ENCODE assay signal across 1 fruit fly cellular context in the genomic region with DNA sequence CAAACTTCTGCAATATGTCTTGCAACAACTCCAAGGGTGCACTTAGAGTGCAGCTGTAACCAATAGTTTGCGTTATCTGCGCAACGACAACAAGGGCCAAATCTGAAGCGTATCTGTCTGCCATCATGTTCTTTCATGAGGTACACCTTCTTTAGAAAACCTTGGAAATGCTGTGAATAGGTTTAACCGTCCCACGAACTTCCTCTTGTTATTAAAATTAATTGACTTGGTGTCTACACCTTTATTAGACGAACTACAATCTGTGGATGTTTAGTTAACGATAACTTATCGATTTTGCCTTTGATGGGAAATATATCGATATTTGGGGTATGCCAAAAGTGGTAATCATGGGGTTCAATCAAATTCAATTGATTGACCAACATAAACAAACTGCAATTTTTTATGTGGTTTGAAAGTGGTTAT.
TF ChIP-seq lines count a peak whose summit lies in the region.

A gene (minus strand): TSS at position 286 of the 423 bp plus-strand sequence.

TF ChIP-seq in whole organism, embryonic, 481 proteins besides CTCF, POLR2A, EP300 and RAD21 (continued from another document):
- TF ChIP-seq stwl (tag; optimal IDR thresholded peaks at IDR 0.05; lab: Kevin White, UChicago) (peak; percentile 34), caup (GFP tag; optimal IDR thresholded peaks at IDR 0.05; lab: Kevin White, UChicago; ENCODE audit: severe bottlenecking) (no peak), fru (optimal IDR thresholded peaks at IDR 0.05; lab: Kevin White, UChicago) (no peak), Lhr (GFP tag; optimal IDR thresholded peaks at IDR 0.05; lab: Kevin White, UChicago) (no peak), pb (GFP tag; optimal IDR thresholded peaks at IDR 0.05; lab: Kevin White, UChicago) (no peak)
TF ChIP-seq in whole organism, embryonic: peak in this region for 37.
